Worm (Caenorhabditis elegans): ENCODE measurements around the gene hpo-6.

DNA sequence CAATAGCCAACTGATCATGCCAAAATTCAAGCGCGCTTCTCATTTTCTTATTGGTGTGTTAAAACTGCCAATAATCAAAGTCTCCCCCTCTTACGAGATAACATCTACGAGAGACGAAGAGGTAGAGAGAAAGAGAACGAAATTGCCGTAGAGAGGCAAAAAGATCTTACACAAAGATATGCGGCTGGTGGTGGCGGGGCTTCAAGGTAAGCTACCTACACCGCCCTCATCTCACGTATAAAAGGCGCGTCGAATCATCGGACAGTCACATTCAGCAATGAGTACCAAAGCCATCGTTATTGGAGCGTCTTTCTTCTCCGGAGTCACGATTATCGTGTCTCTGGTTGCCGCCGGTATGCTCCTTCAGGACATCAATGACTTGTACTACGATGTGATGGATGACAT, 13.5 kb upstream of the hpo-6 start, which contains the start of gene col-107:
- TF ChIP-seq nhr-28 (tag; optimal IDR thresholded peaks at IDR 0.05) (no peak), elt-3 (tag; optimal IDR thresholded peaks at IDR 0.05) (no peak), nhr-90 (tag; optimal IDR thresholded peaks at IDR 0.05; ENCODE audit: poor library complexity) (no peak), tbx-2 (tag; optimal IDR thresholded peaks at IDR 0.05) (no peak), lin-13 (GFP tag; optimal IDR thresholded peaks at IDR 0.05) (no peak), nhr-237 (tag; optimal IDR thresholded peaks at IDR 0.05) (no peak), ama-1 (optimal IDR thresholded peaks at IDR 0.05) (peak; percentile 25), nhr-12 (tag; optimal IDR thresholded peaks at IDR 0.05) (no peak), ztf-11 (tag; optimal IDR thresholded peaks at IDR 0.05) (no peak), egl-27 (tag; optimal IDR thresholded peaks at IDR 0.05) (no peak), C04F5.9 (tag; optimal IDR thresholded peaks at IDR 0.05) (no peak), tlp-1 (tag; optimal IDR thresholded peaks at IDR 0.05) (no peak), lir-3 (tag; optimal IDR thresholded peaks at IDR 0.05; ENCODE audit: poor library complexity) (no peak)

Data from whole organism, L1 larva.